Fruit fly (Drosophila melanogaster): ENCODE results near the gene CG14370.

DNA sequence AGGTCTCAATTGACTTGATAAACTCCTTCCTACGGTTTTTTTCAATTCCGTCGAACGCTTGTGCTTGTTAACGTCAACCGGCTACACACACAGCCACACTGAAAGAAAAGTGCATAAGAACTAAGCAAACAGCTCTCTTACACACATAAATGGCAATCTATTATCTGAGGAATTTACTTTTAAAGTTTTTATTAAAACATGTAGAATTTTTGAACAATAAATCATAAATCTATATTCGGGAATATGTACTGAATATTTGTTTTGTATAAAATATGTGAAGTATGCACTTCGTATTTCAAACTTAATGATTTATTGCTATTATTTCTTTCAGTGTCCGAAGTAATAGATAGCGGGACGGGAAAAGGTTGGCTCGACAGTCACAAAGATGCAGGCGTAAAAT lies 38.3 kb upstream of the CG14370 start:
- TF ChIP-seq OdsH (GFP tag; optimal IDR thresholded peaks at IDR 0.05) (peak; percentile 48), CG8632 (GFP tag; optimal IDR thresholded peaks at IDR 0.05) (peak; percentile 16), Blimp-1 (GFP tag; optimal IDR thresholded peaks at IDR 0.05) (no peak), Hr39 (GFP tag; optimal IDR thresholded peaks at IDR 0.05) (peak; percentile 30), cyc (GFP tag; optimal IDR thresholded peaks at IDR 0.05) (peak; percentile 13), CG34406 (GFP tag; optimal IDR thresholded peaks at IDR 0.05) (peak; percentile 23), CG6163 (GFP tag; IDR thresholded peaks at IDR 0.05) (no peak)

All from whole organism, prepupa.